Worm (Caenorhabditis elegans): ENCODE measurements around the gene cyp-33C9.
"Not testable (repeated sequence)": the region's sequence is repeated elsewhere in the genome, so short reads cannot be mapped to it uniquely, and the experiment has no call there.

The cyp-33C9 gene

DNA sequence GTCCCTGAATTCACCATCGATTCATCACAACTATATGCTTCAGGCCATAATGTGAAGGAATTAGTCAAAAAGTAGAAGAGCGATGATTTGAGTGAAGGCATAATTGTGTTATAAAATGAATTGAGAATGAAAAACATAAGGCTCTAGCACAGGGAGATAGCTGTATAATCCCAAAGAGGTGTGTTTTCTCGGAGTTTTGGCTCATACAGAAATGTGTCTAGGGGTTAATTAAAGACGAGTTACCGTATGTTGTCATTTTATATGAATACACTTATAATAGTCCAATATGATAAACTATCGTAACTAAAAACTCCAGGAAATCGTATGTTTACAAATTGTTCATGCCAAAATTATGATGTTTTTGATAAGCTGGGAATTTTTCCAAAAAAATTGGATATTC lies 13.6 kb downstream of the cyp-33C9 start, which contains the start of gene srt-5:
Gene srt-5, minus strand, starts transcription at position 101 of the 400 bp plus-strand sequence.
- no peak for TF ChIP-seq unc-30 (tag; optimal IDR thresholded peaks at IDR 0.05)
- no peak for TF ChIP-seq sox-4 (tag; optimal IDR thresholded peaks at IDR 0.05)
- TF ChIP-seq zip-4 (GFP tag; optimal IDR thresholded peaks at IDR 0.05), result no peak
- TF ChIP-seq nhr-85 (tag), result no peak
- no peak for TF ChIP-seq ama-1 (optimal IDR thresholded peaks at IDR 0.05)
- no peak for TF ChIP-seq efl-1 (optimal IDR thresholded peaks at IDR 0.05)
- no peak for TF ChIP-seq efl-1 (GFP tag; optimal IDR thresholded peaks at IDR 0.05 in 1 of 2)
- no peak for TF ChIP-seq nhr-237 (tag; optimal IDR thresholded peaks at IDR 0.05)
- no peak for TF ChIP-seq dpl-1 (GFP tag; optimal IDR thresholded peaks at IDR 0.05)
- no peak for TF ChIP-seq nhr-20 (tag; optimal IDR thresholded peaks at IDR 0.05)
- no peak for TF ChIP-seq ces-1 (GFP tag; optimal IDR thresholded peaks at IDR 0.05)
- no peak for TF ChIP-seq F16B12.6 (tag; optimal IDR thresholded peaks at IDR 0.05)
- no peak for TF ChIP-seq lin-39 (tag; optimal IDR thresholded peaks at IDR 0.05)
- TF ChIP-seq fkh-10 (GFP tag; optimal IDR thresholded peaks at IDR 0.05), result no peak
- TF ChIP-seq pag-3 (tag; optimal IDR thresholded peaks at IDR 0.05; ENCODE audit: borderline replicate concordance, insufficient read depth), result no peak
- TF ChIP-seq pax-3 (tag; optimal IDR thresholded peaks at IDR 0.05), result no peak
- no peak for TF ChIP-seq unc-98 (GFP tag; IDR thresholded peaks at IDR 0.05)
- no peak for TF ChIP-seq skn-1 (tag; optimal IDR thresholded peaks at IDR 0.05)

DNA sequence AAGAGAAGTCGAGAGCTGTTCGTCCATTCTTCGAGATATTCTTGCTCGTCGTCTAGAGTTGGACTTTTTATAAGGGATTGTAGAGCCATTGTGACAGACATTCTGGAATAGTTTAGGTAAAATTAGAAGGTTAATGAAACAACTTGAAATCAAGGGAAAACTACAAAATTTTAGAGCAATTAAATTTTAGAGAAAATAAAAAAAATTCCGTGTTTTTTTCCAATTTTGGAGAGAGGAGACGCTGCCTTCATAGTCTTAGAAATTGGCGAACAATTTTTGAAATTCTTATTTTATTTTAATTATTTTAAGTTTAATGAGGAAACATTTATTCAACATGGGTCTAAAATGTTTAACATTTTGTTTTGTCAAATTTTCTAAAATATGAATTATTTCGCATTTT lies 22.8 kb downstream of the cyp-33C9 start, which contains the start of gene C50H11.13:
Gene C50H11.13, minus strand, starts transcription at position 101 of the 400 bp plus-strand sequence.
- TF ChIP-seq lin-15B (tag; optimal IDR thresholded peaks at IDR 0.05) (no peak), isw-1 (GFP tag; IDR thresholded peaks at IDR 0.05) (no peak), ama-1 (optimal IDR thresholded peaks at IDR 0.05) (no peak), unc-130 (tag; optimal IDR thresholded peaks at IDR 0.05) (no peak), mab-9 (GFP tag; IDR thresholded peaks at IDR 0.05) (no peak), aha-1 (tag; optimal IDR thresholded peaks at IDR 0.05) (no peak), zag-1 (tag; optimal IDR thresholded peaks at IDR 0.05) (no peak), nhr-90 (tag; optimal IDR thresholded peaks at IDR 0.05; ENCODE audit: poor library complexity) (no peak), hlh-17 (GFP tag; optimal IDR thresholded peaks at IDR 0.05; ENCODE audit: borderline replicate concordance) (no peak)

DNA sequence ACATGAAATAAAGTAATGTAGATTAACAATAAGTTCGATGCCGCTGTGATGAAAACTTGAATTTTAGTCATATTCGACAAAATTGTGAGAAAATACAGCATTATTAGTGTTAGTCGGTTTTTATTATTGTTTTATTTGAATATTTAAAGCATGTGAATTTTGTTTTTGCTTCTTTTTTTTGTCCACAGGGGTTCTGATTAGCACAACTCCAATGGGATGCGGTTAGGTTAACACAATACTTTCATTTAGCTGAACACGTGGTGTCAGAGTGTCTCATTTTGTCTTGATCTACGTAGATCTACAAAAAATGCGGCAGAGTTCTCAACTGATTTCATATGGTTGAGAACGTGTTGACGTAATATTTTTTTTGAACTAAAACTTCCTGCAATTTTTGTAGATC lies 25.3 kb downstream of the cyp-33C9 start, which contains the start of gene str-40:
Gene str-40, minus strand, starts transcription at position 101 of the 400 bp plus-strand sequence.
- TF ChIP-seq nhr-77 (tag; optimal IDR thresholded peaks at IDR 0.05), result no peak
- TF ChIP-seq nhr-84 (tag; optimal IDR thresholded peaks at IDR 0.05), result no peak
- no peak for TF ChIP-seq elt-2 (tag; optimal IDR thresholded peaks at IDR 0.05)

DNA sequence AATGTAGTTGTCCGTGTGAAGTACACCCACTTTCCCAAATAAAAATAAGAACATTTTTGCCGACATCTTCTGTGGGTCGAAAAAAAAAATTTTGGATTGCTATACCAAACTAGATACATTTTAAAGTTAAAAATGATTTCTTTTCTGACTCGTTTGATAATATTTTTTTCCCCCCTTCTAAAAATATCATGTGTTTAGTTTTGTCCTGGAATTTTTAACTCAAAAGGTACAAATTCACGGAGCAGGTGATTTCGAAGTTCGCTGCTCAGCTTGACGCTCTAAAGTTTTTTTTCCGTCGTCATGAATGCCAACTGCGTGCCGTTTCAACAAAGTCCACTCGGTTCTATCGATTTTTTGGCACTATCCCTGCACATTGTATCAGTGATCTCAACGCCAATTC lies 28.4 kb downstream of the cyp-33C9 start, which contains the start of gene srh-185:
Gene srh-185, plus strand, starts transcription at position 301 of the 400 bp plus-strand sequence.
- no peak for TF ChIP-seq fkh-8 (tag; optimal IDR thresholded peaks at IDR 0.05)
- TF ChIP-seq hlh-17 (GFP tag; optimal IDR thresholded peaks at IDR 0.05; ENCODE audit: borderline replicate concordance), result no peak
- TF ChIP-seq rnt-1 (tag; optimal IDR thresholded peaks at IDR 0.05), result no peak
- no peak for TF ChIP-seq nhr-237 (tag; optimal IDR thresholded peaks at IDR 0.05)
- no peak for TF ChIP-seq skn-1 (tag; optimal IDR thresholded peaks at IDR 0.05)
- no peak for TF ChIP-seq lsy-2 (tag; optimal IDR thresholded peaks at IDR 0.05)
- TF ChIP-seq C34B4.2 (tag; optimal IDR thresholded peaks at IDR 0.05), result no peak
- TF ChIP-seq unc-62 (GFP tag; optimal IDR thresholded peaks at IDR 0.05), result no peak
- no peak for TF ChIP-seq aha-1 (tag; optimal IDR thresholded peaks at IDR 0.05)
- no peak for TF ChIP-seq C04F5.9 (tag; optimal IDR thresholded peaks at IDR 0.05)
- no peak for TF ChIP-seq dpl-1 (GFP tag; optimal IDR thresholded peaks at IDR 0.05)

DNA sequence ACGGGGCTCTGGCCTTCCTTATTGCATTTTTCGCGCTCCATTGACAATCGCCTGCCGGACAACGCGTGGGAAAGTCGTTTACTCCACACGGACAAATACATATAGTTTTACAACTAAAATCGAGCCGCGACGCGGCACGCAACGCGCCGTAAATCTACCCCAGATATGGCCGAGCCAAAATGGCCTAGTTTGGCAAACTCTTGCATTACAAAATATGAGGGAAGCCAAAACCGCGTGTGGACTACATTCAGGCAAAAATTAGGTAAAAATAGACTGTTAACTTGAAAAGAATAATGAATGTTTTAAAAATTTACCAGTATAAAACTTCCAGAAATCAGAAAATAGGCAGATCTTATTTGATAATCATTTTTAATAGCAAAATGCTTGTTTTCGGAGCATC lies 29.9 kb downstream of the cyp-33C9 start, which contains the start of gene srt-16:
Gene srt-16, minus strand, starts transcription at position 101 of the 400 bp plus-strand sequence.
- not testable (repeated sequence) for TF ChIP-seq ama-1 (optimal IDR thresholded peaks at IDR 0.05); nhr-47 (tag; optimal IDR thresholded peaks at IDR 0.05); zip-4 (GFP tag; optimal IDR thresholded peaks at IDR 0.05)

Data from whole organism, L1 larva.